Worm (Caenorhabditis elegans) whole organism, midembryonic: ENCODE measurements around the gene C05D12.1.
"Not testable (repeated sequence)": the region's sequence is repeated elsewhere in the genome, so short reads cannot be mapped to it uniquely, and the experiment has no call there.

Experiments
- T22C8.4 ChIP-seq: fragments of 200-800 bp; sonication (Bioruptor generic); IDR thresholded peaks from 2 replicates; pipeline ENCODE4 v1.3.6; 2022; ENCODE audit warnings: missing genetic modification characterization, missing compliant biosample characterization
- flt-1 ChIP-seq: fragments of 200-800 bp; sonication (Bioruptor generic); IDR thresholded peaks from 2 replicates; pipeline ENCODE4 v1.3.6; 2022; ENCODE audit warnings: missing genetic modification characterization, missing compliant biosample characterization
- med-1 ChIP-seq: sonication (generic microtip); optimal IDR thresholded peaks from 2 replicates; lab custom pipeline; 2017; ENCODE audit warnings: missing genetic modification characterization, mild to moderate bottlenecking, missing compliant biosample characterization, antibody characterized with exemption, missing genetic modification reagents; ENCODE audit not compliant: insufficient read depth
- ref-1 ChIP-seq: fragments of 200-800 bp; sonication (Bioruptor generic); conservative IDR thresholded peaks from 2 replicates; pipeline ENCODE4 v1.3.6; 2022; ENCODE audit warnings: missing genetic modification reagents, missing genetic modification characterization, missing compliant biosample characterization
- tab-1 ChIP-seq: fragments of 200-800 bp; sonication (Bioruptor generic); IDR thresholded peaks from 2 replicates; pipeline ENCODE4 v1.3.6; 2022; ENCODE audit warnings: missing genetic modification characterization, missing compliant biosample characterization
- ztf-23 ChIP-seq: fragments of 200-800 bp; sonication (Bioruptor generic); IDR thresholded peaks from 2 replicates; pipeline ENCODE4 v1.3.6; 2022; ENCODE audit warnings: missing genetic modification reagents, missing genetic modification characterization, missing compliant biosample characterization
- ztf-29 ChIP-seq: fragments of 200-800 bp; sonication (Bioruptor generic); IDR thresholded peaks from 2 replicates; pipeline ENCODE4 v1.3.6; 2022; ENCODE audit warnings: missing genetic modification reagents, missing genetic modification characterization, missing compliant biosample characterization

ce11 chrII:11442425-11442824 is 26.9 kb upstream of the C05D12.1 start, which contains the start of gene ebp-2:
- not testable (repeated sequence) for TF ChIP-seq tab-1; ref-1; ztf-23 (GFP tag; lab: Robert Waterston, UW); T22C8.4; ztf-29 (GFP tag; lab: Robert Waterston, UW); flt-1 (GFP tag; lab: Robert Waterston, UW); med-1
